Fruit fly (Drosophila melanogaster) whole organism, adult: ENCODE measurements around the gene CG17687.

Experiments
- CG14711 ChIP-seq: fragments of 200-800 bp; sonication (Bioruptor generic); optimal IDR thresholded peaks from 2 replicates; lab custom pipeline; 2018; ENCODE audit warnings: missing biosample characterization, mild to moderate bottlenecking, missing genetic modification characterization, moderate library complexity
- CG5204 ChIP-seq: fragments of 200-800 bp; sonication (Bioruptor generic); optimal IDR thresholded peaks from 2 replicates; lab custom pipeline; 2016; ENCODE audit warnings: missing biosample characterization, missing genetic modification characterization
- Hr96 ChIP-seq: fragments of 200-800 bp; sonication (Bioruptor generic); optimal IDR thresholded peaks from 2 replicates; lab custom pipeline; 2016; ENCODE audit warnings: missing biosample characterization, missing genetic modification characterization

dm6 chr3L:13400872-13401418, 52.1 kb downstream of the CG17687 start, which contains the start of gene sens:
- TF ChIP-seq Hr96 (no peak), CG14711 (tag; lab: Kevin White, UChicago) (no peak), CG5204 (GFP tag; lab: Kevin White, UChicago) (no peak)
